Fruit fly (Drosophila melanogaster) whole organism, wandering third instar larva: Measurements from ENCODE around the gene barr.
A peak's percentile ranks its signal among the peaks of the same experiment; 100 is the strongest.

ENCODE experiments used
- Abd-B ChIP-seq: fragments of >200 bp; optimal IDR thresholded peaks from 2 replicates; lab custom pipeline; 2017; ENCODE audit warnings: missing biosample characterization, missing genetic modification characterization
- CG32264 ChIP-seq: fragments of 200-800 bp; sonication (Bioruptor generic); optimal IDR thresholded peaks from 2 replicates; lab custom pipeline; 2016; ENCODE audit warnings: missing biosample characterization, missing genetic modification characterization
- CG9705 ChIP-seq: fragments of 200-800 bp; sonication (Bioruptor generic); optimal IDR thresholded peaks from 2 replicates; lab custom pipeline; 2018; ENCODE audit warnings: missing biosample characterization, mild to moderate bottlenecking, missing genetic modification characterization
- CrebA ChIP-seq: fragments of 200-800 bp; sonication (Bioruptor generic); optimal IDR thresholded peaks from 2 replicates; lab custom pipeline; 2016; ENCODE audit warnings: missing biosample characterization, mild to moderate bottlenecking, missing genetic modification characterization, borderline replicate concordance
- Dfd ChIP-seq: fragments of >200 bp; optimal IDR thresholded peaks from 2 replicates; lab custom pipeline; 2017; ENCODE audit warnings: missing biosample characterization, missing genetic modification characterization
- Dif ChIP-seq: fragments of 200-275, 200-300 bp; sonication (Bioruptor generic); optimal IDR thresholded peaks from 2 replicates; lab custom pipeline; 2018; ENCODE audit warnings: missing biosample characterization, missing genetic modification characterization; ENCODE audit not compliant: partially characterized antibody
- GATAd ChIP-seq: sonication (Bioruptor generic); optimal IDR thresholded peaks from 2 replicates; lab custom pipeline; 2016; ENCODE audit warnings: missing biosample characterization, missing genetic modification characterization
- HLH106 ChIP-seq: fragments of 200-800 bp; optimal IDR thresholded peaks from 3 replicates; lab custom pipeline; 2019; ENCODE audit warnings: missing biosample characterization, mild to moderate bottlenecking, missing genetic modification characterization, moderate library complexity
- Hnf4 ChIP-seq: fragments of 200-800 bp; sonication (Bioruptor generic); optimal IDR thresholded peaks from 2 replicates; lab custom pipeline; 2016; ENCODE audit warnings: missing biosample characterization, mild to moderate bottlenecking, missing genetic modification characterization
- Hr78 ChIP-seq: fragments of >200 bp; optimal IDR thresholded peaks from 2 replicates; lab custom pipeline; 2017; ENCODE audit warnings: missing biosample characterization, missing genetic modification characterization
- Hr83 ChIP-seq: fragments of 200-300 bp; sonication (Bioruptor generic); optimal IDR thresholded peaks from 2 replicates; lab custom pipeline; 2016; ENCODE audit warnings: missing biosample characterization, mild to moderate bottlenecking, missing genetic modification characterization, moderate library complexity; ENCODE audit not compliant: poor library complexity, severe bottlenecking
- Jra ChIP-seq: sonication (Bioruptor generic); optimal IDR thresholded peaks from 2 replicates; lab custom pipeline; 2016; ENCODE audit warnings: missing biosample characterization, missing genetic modification characterization
- Mio ChIP-seq: sonication (Bioruptor generic); optimal IDR thresholded peaks from 2 replicates; lab custom pipeline; 2016; ENCODE audit warnings: missing biosample characterization, missing genetic modification characterization
- Myc ChIP-seq: fragments of >200 bp; optimal IDR thresholded peaks from 2 replicates; lab custom pipeline; 2017
- N ChIP-seq: fragments of >200 bp; optimal IDR thresholded peaks from 2 replicates; lab custom pipeline; 2018; ENCODE audit warnings: missing biosample characterization, missing external identifiers, missing genetic modification characterization
- OdsH ChIP-seq: fragments of 200-800 bp; sonication (Bioruptor generic); optimal IDR thresholded peaks from 2 replicates; lab custom pipeline; 2016; ENCODE audit warnings: missing biosample characterization, mild to moderate bottlenecking, missing genetic modification characterization
- Rel ChIP-seq, 2 experiments: fragments of 200-800 bp; sonication (Bioruptor generic) in 1 of 2; optimal IDR thresholded peaks; 2 replicates in 1 of 2; 3 replicates in 1 of 2; lab custom pipeline; 2016 to 2019; ENCODE audit warnings: mild to moderate bottlenecking in 2 of 2, missing biosample characterization in 2 of 2, missing genetic modification characterization in 2 of 2, moderate library complexity in 1 of 2
- Sp1 ChIP-seq: fragments of 200-800 bp; sonication (Bioruptor generic); optimal IDR thresholded peaks from 3 replicates; lab custom pipeline; 2019; ENCODE audit warnings: missing biosample characterization, mild to moderate bottlenecking, missing genetic modification characterization, moderate library complexity
- Vsx2 ChIP-seq: fragments of 200-300, 225-300 bp; sonication (Bioruptor generic); optimal IDR thresholded peaks from 2 replicates; lab custom pipeline; 2018; ENCODE audit warnings: missing biosample characterization, missing genetic modification characterization; ENCODE audit not compliant: partially characterized antibody
- br ChIP-seq: fragments of 200-800 bp; sonication (Bioruptor generic); optimal IDR thresholded peaks from 2 replicates; lab custom pipeline; 2016; ENCODE audit warnings: missing biosample characterization, missing genetic modification characterization
- brk ChIP-seq: fragments of 200-800 bp; sonication (Bioruptor generic); optimal IDR thresholded peaks from 2 replicates; lab custom pipeline; 2016; ENCODE audit warnings: missing biosample characterization, mild to moderate bottlenecking, missing genetic modification characterization
- dl ChIP-seq, 2 experiments: fragments of 175-275, 200-275 bp in 1 of 2; fragments of 200-275 bp in 1 of 2; sonication (Bioruptor generic); optimal IDR thresholded peaks; lab custom pipeline; 2018; ENCODE audit warnings: mild to moderate bottlenecking in 2 of 2, missing biosample characterization in 2 of 2, missing genetic modification characterization in 2 of 2, moderate library complexity in 2 of 2; ENCODE audit not compliant: partially characterized antibody in 2 of 2, insufficient read depth in 1 of 2
- dmrt93B ChIP-seq: fragments of 200-800 bp; sonication (Bioruptor generic); optimal IDR thresholded peaks from 2 replicates; lab custom pipeline; 2018; ENCODE audit warnings: missing biosample characterization, mild to moderate bottlenecking, missing genetic modification characterization
- dsf ChIP-seq: sonication (Bioruptor generic); optimal IDR thresholded peaks from 2 replicates; lab custom pipeline; 2016; ENCODE audit warnings: missing biosample characterization, missing genetic modification characterization, borderline replicate concordance
- ey ChIP-seq: fragments of 200-800 bp; sonication (Bioruptor generic); optimal IDR thresholded peaks from 2 replicates; lab custom pipeline; 2016; ENCODE audit warnings: missing biosample characterization, missing genetic modification characterization
- foxo ChIP-seq, 2 experiments: fragments of 200-800 bp; sonication (Bioruptor generic); optimal IDR thresholded peaks; 2 replicates in 1 of 2; 3 replicates in 1 of 2; lab custom pipeline; 2016 to 2017; ENCODE audit warnings: missing biosample characterization in 2 of 2, missing genetic modification characterization in 2 of 2
- fru ChIP-seq: fragments of 200-800 bp; sonication (Bioruptor generic); optimal IDR thresholded peaks from 3 replicates; lab custom pipeline; 2016; ENCODE audit warnings: missing biosample characterization, mild to moderate bottlenecking, missing genetic modification characterization
- h ChIP-seq: fragments of 200-800 bp; sonication (Bioruptor generic); optimal IDR thresholded peaks from 3 replicates; lab custom pipeline; 2016; ENCODE audit warnings: missing biosample characterization, mild to moderate bottlenecking, missing genetic modification characterization
- jim ChIP-seq: fragments of 175-275, 200-325 bp; sonication (Bioruptor generic); optimal IDR thresholded peaks from 2 replicates; lab custom pipeline; 2016; ENCODE audit warnings: missing biosample characterization, mild to moderate bottlenecking, missing genetic modification characterization
- lola ChIP-seq: fragments of >200 bp; optimal IDR thresholded peaks from 2 replicates; lab custom pipeline; 2017; ENCODE audit warnings: missing biosample characterization, missing genetic modification characterization
- pan ChIP-seq: fragments of >200 bp; optimal IDR thresholded peaks from 2 replicates; lab custom pipeline; 2017
- psq ChIP-seq: fragments of 200-800 bp; sonication (Bioruptor generic); optimal IDR thresholded peaks from 3 replicates; lab custom pipeline; 2017; ENCODE audit warnings: missing biosample characterization, mild to moderate bottlenecking, missing genetic modification characterization, moderate library complexity
- rgr ChIP-seq: fragments of 200-800 bp; sonication (Bioruptor generic); optimal IDR thresholded peaks from 3 replicates; lab custom pipeline; 2016; ENCODE audit warnings: missing biosample characterization, mild to moderate bottlenecking, missing genetic modification characterization
- sage ChIP-seq: fragments of 200-800 bp; sonication (Bioruptor generic); optimal IDR thresholded peaks from 2 replicates; lab custom pipeline; 2016; ENCODE audit warnings: missing biosample characterization, mild to moderate bottlenecking, missing genetic modification characterization
- sv ChIP-seq: fragments of 200-800 bp; sonication (Bioruptor generic); optimal IDR thresholded peaks from 3 replicates; lab custom pipeline; 2016; ENCODE audit warnings: missing biosample characterization, missing genetic modification characterization
- tai ChIP-seq: sonication (Bioruptor generic); optimal IDR thresholded peaks from 2 replicates; lab custom pipeline; 2016; ENCODE audit warnings: missing biosample characterization, missing genetic modification characterization
- usp ChIP-seq: fragments of >200 bp; optimal IDR thresholded peaks from 2 replicates; lab custom pipeline; 2017; ENCODE audit warnings: missing biosample characterization, missing genetic modification characterization
- woc ChIP-seq: sonication (Bioruptor generic); optimal IDR thresholded peaks from 2 replicates; lab custom pipeline; 2016; ENCODE audit warnings: missing biosample characterization, mild to moderate bottlenecking, missing genetic modification characterization

The barr gene

dm6 chr2L:20086295-20087096 is 25.3 kb upstream of the barr start:
- TF ChIP-seq dsf (GFP tag; lab: Kevin White, UChicago), result peak; percentile 51
- TF ChIP-seq lola (GFP tag; lab: Kevin White, UChicago), result no peak
- TF ChIP-seq usp (GFP tag; lab: Kevin White, UChicago), result no peak
- TF ChIP-seq Dif (GFP tag; lab: Kevin White, UChicago), result peak; percentile 49
- peak; percentile 94 for TF ChIP-seq br (GFP tag; lab: Kevin White, UChicago)
- peak; percentile 93 for TF ChIP-seq rgr (GFP tag; lab: Kevin White, UChicago)
- TF ChIP-seq Dfd (GFP tag; lab: Kevin White, UChicago), result peak; percentile 32
- TF ChIP-seq tai, result no peak
- no peak for TF ChIP-seq pan (lab: Kevin White, UChicago)
- peak; percentile 68 to 95 for TF ChIP-seq foxo (GFP tag; optimal IDR thresholded peaks at IDR 0.05; lab: Kevin White, UChicago)
- TF ChIP-seq sv (GFP tag; lab: Kevin White, UChicago), result peak; percentile 87
- peak; percentile 88 for TF ChIP-seq psq (GFP tag; lab: Kevin White, UChicago)
- no peak for TF ChIP-seq CrebA (GFP tag; lab: Kevin White, UChicago)
- TF ChIP-seq CG9705 (GFP tag; lab: Kevin White, UChicago), result no peak
- TF ChIP-seq HLH106 (tag; lab: Kevin White, UChicago), result peak; percentile 80
- no peak for TF ChIP-seq dl (GFP tag; optimal IDR thresholded peaks at IDR 0.05; lab: Kevin White, UChicago; ENCODE audit: insufficient read depth in 1 of 2, partially characterized antibody in 2 of 2)
- TF ChIP-seq woc (GFP tag; lab: Kevin White, UChicago), result peak; percentile 63
- TF ChIP-seq Hnf4 (GFP tag; lab: Kevin White, UChicago), result peak; percentile 92
- peak; percentile 96 for TF ChIP-seq ey
- peak; percentile 94 for TF ChIP-seq h
- TF ChIP-seq brk (GFP tag; lab: Kevin White, UChicago), result peak; percentile 94
- peak; percentile 33 for TF ChIP-seq sage (GFP tag; lab: Kevin White, UChicago)
- no peak for TF ChIP-seq N (GFP tag; lab: Kevin White, UChicago)
- TF ChIP-seq Jra, result peak; percentile 80
- peak; percentile 96 for TF ChIP-seq fru (GFP tag; lab: Kevin White, UChicago)
- no peak for TF ChIP-seq Abd-B
- peak; percentile 92 for TF ChIP-seq Sp1 (GFP tag; lab: Kevin White, UChicago)
- peak; percentile 69 for TF ChIP-seq Mio (GFP tag; lab: Kevin White, UChicago)
- TF ChIP-seq Vsx2 (GFP tag; lab: Kevin White, UChicago), result no peak
- peak; percentile 81 for TF ChIP-seq dmrt93B (GFP tag; lab: Kevin White, UChicago)
- peak; percentile 48 for TF ChIP-seq Hr83 (GFP tag; lab: Kevin White, UChicago)
- TF ChIP-seq OdsH (GFP tag; lab: Kevin White, UChicago), result peak; percentile 93
- TF ChIP-seq Myc, result no peak
- peak; percentile 50 for TF ChIP-seq Rel (GFP tag; optimal IDR thresholded peaks at IDR 0.05; lab: Kevin White, UChicago)
- TF ChIP-seq Rel (tag; optimal IDR thresholded peaks at IDR 0.05; lab: Kevin White, UChicago), result peak; percentile 48
- no peak for TF ChIP-seq GATAd (GFP tag; lab: Kevin White, UChicago)
- peak; percentile 78 for TF ChIP-seq CG32264
- no peak for TF ChIP-seq Hr78
- TF ChIP-seq jim, result no peak
- TF ChIP-seq, all 38 proteins: peak for 24
